Fruit fly (Drosophila melanogaster): ENCODE measurements around the gene Seipin.
A peak's percentile ranks its signal among the peaks of the same experiment; 100 is the strongest.

DNA sequence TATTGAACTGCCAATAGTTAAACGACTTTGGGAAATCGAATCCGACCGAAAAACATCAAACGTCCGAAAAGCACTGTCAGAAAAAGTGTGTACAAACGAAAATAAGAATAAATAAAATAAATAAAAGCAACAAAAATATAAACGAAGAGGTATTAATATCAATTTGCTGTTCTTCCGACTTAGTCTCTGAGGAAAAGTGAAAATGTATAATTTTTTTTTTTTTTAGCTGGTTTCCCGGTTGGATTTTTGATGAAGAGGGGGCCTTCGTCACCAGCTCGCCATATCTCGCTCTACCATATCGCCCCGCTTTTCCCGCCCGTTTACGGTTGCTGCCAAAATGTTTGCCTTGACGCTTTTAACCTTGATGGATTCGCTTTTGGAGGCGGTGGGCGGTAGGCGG lies 19.0 kb downstream of the Seipin start:
- no peak for TF ChIP-seq Myc (optimal IDR thresholded peaks at IDR 0.05)
- no peak for TF ChIP-seq Hnf4 (GFP tag; optimal IDR thresholded peaks at IDR 0.05)
- peak; percentile 6 for TF ChIP-seq fru (GFP tag; optimal IDR thresholded peaks at IDR 0.05)
- no peak for TF ChIP-seq usp (GFP tag; optimal IDR thresholded peaks at IDR 0.05)
- TF ChIP-seq Dif (GFP tag; optimal IDR thresholded peaks at IDR 0.05; ENCODE audit: partially characterized antibody) = no peak
- peak in 1 of 2 experiments; percentile 8 for TF ChIP-seq foxo (GFP tag; optimal IDR thresholded peaks at IDR 0.05)
- no peak for TF ChIP-seq brk (GFP tag; optimal IDR thresholded peaks at IDR 0.05)
- TF ChIP-seq Abd-B (GFP tag; optimal IDR thresholded peaks at IDR 0.05) = no peak
- TF ChIP-seq dsf (GFP tag; optimal IDR thresholded peaks at IDR 0.05; ENCODE audit: borderline replicate concordance) = no peak
- TF ChIP-seq CrebA (GFP tag; optimal IDR thresholded peaks at IDR 0.05; ENCODE audit: borderline replicate concordance) = no peak
- no peak for TF ChIP-seq OdsH (GFP tag; optimal IDR thresholded peaks at IDR 0.05)
- TF ChIP-seq psq (GFP tag; optimal IDR thresholded peaks at IDR 0.05) = no peak
